Fruit fly (Drosophila melanogaster) whole organism, wandering third instar larva: Measurements from ENCODE around the gene sphe.

Source experiments
- Dfd ChIP-seq: fragments of >200 bp; optimal IDR thresholded peaks from 2 replicates; lab custom pipeline; 2017; ENCODE audit warnings: missing biosample characterization, missing genetic modification characterization
- Myc ChIP-seq: fragments of >200 bp; optimal IDR thresholded peaks from 2 replicates; lab custom pipeline; 2017
- sv ChIP-seq: fragments of 200-800 bp; sonication (Bioruptor generic); optimal IDR thresholded peaks from 3 replicates; lab custom pipeline; 2016; ENCODE audit warnings: missing biosample characterization, missing genetic modification characterization

DNA sequence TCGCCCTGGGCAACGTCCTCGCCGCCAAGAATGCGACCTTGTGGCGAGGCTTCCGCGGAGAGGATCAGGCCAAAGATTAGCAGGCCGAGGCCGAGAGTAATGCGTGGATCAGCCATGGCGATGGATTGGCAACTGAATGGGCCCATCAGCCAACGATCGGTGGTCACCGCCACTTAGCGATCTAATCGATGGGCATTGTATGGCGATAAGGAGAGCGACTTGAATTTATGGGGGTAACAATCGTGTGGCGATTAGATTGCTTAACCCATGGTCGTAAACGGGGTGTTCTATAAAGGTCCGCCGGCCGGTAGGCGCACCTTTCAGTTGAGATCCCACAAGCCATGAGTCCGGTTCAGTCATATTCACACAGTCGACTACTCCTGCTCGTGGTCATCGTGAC lies 2.0 kb upstream of the sphe start, which contains the start of the genes CG9673 and CG4653:
- TF ChIP-seq Dfd (GFP tag; lab: Kevin White, UChicago): no peak
- TF ChIP-seq sv: no peak
- TF ChIP-seq Myc (lab: Kevin White, UChicago): no peak
